Worm (Caenorhabditis elegans) whole organism, L4 larva: ENCODE results near the gene R05A10.1.

Source experiments
- R02D3.7 ChIP-seq: fragments of 150-350 bp; sonication (generic microtip); optimal IDR thresholded peaks from 3 replicates; lab custom pipeline; 2014; ENCODE audit warnings: missing biosample characterization, missing genetic modification characterization
- aly-2 ChIP-seq: sonication (generic microtip); optimal IDR thresholded peaks from 2 replicates; lab custom pipeline; 2018; ENCODE audit warnings: missing biosample characterization, missing genetic modification characterization
- ama-1 ChIP-seq: fragments of 150-350 bp; optimal IDR thresholded peaks from 2 replicates; lab custom pipeline; 2014; ENCODE audit warnings: inconsistent platforms, mixed read lengths
- ceh-82 ChIP-seq: sonication (generic microtip); optimal IDR thresholded peaks from 2 replicates; lab custom pipeline; 2017; ENCODE audit warnings: missing biosample characterization, missing genetic modification characterization
- dpl-1 ChIP-seq: fragments of 150-350 bp; optimal IDR thresholded peaks from 2 replicates; lab custom pipeline; 2014; ENCODE audit warnings: missing biosample characterization, missing genetic modification reagents, missing genetic modification characterization
- gei-8 ChIP-seq: fragments of 200-800 bp; sonication (Bioruptor generic); optimal IDR thresholded peaks from 2 replicates; lab custom pipeline; 2018; ENCODE audit warnings: mild to moderate bottlenecking, missing genetic modification characterization, missing compliant biosample characterization
- lsy-2 ChIP-seq, 2 experiments: fragments of 150-350 bp in 1 of 2; sonication (generic microtip) in 1 of 2; optimal IDR thresholded peaks; 2 replicates each; lab custom pipeline; 2014 to 2017; ENCODE audit warnings: missing biosample characterization in 2 of 2, missing genetic modification characterization in 2 of 2
- mep-1 ChIP-seq: fragments of 150-350 bp; sonication (generic microtip); optimal IDR thresholded peaks from 3 replicates; lab custom pipeline; 2014; ENCODE audit warnings: missing biosample characterization, missing genetic modification characterization
- nhr-28 ChIP-seq: fragments of 150-350 bp; optimal IDR thresholded peaks from 2 replicates; lab custom pipeline; 2014; ENCODE audit warnings: missing biosample characterization, missing genetic modification characterization
- snpc-4 ChIP-seq: fragments of 150-350 bp; optimal IDR thresholded peaks from 2 replicates; lab custom pipeline; 2014; ENCODE audit warnings: missing biosample characterization, missing genetic modification characterization

DNA sequence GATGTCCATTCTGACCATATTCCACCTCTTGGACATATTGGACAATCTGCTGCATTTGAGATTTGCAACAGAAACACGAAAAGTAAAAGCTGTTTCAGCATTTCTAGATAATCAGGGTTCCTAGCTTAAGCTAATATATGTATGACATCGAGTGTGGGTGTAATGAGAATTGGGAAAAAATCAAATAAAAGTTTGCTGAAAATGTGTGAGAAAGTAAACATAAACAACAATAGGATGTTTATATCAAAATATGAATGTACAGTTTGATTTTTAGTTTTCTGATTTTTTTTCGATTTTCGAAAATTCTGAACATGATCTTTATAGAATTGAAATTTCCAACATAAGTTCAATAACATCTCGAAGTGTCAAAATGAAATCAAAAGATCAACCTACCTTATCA lies 48.6 kb downstream of the R05A10.1 start, which contains the start of gene F02H6.6:
- TF ChIP-seq R02D3.7 (no peak), ama-1 (no peak), ceh-82 (no peak), lsy-2 (tag; optimal IDR thresholded peaks at IDR 0.05; lab: Kevin White, UChicago) (no peak), nhr-28 (tag; lab: Kevin White, UChicago) (no peak), mep-1 (tag; lab: Kevin White, UChicago) (no peak), gei-8 (no peak), dpl-1 (GFP tag; lab: Kevin White, UChicago) (no peak), aly-2 (tag; lab: Kevin White, UChicago) (no peak), snpc-4 (tag; lab: Kevin White, UChicago) (no peak)
